Worm (Caenorhabditis elegans): ENCODE data around the gene C50F4.6.

DNA sequence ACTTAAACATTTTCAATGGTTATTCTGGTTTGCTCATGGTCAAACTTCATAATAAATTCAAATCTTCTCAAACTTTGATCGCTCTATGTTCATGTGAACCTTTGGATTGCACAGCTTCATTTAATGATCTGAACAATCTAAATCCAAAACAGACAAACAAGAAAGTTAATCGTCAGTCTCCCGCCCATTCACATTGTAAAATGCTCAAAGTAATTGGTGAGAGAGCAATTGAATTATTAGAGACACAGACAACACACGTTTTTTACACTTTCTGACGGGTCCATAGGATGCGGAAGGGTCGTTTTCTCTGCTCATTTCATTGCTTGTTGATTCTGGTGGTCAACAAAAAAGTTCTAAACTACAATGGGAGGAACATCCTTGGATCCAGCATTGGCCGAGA lies 49.1 kb upstream of the C50F4.6 start, which contains the start of gene gsnl-1:
- TF ChIP-seq lin-15B (tag; optimal IDR thresholded peaks at IDR 0.05), result no peak
- TF ChIP-seq ama-1 (optimal IDR thresholded peaks at IDR 0.05), result no peak
- no peak for TF ChIP-seq nhr-11 (tag; optimal IDR thresholded peaks at IDR 0.05)
- TF ChIP-seq zag-1 (tag; optimal IDR thresholded peaks at IDR 0.05), result no peak
- no peak for TF ChIP-seq lsy-2 (tag; optimal IDR thresholded peaks at IDR 0.05)
- TF ChIP-seq alr-1 (tag; optimal IDR thresholded peaks at IDR 0.05; ENCODE audit: borderline replicate concordance), result no peak
- TF ChIP-seq fos-1 (tag; optimal IDR thresholded peaks at IDR 0.05), result no peak
- no peak for TF ChIP-seq nhr-76 (tag; optimal IDR thresholded peaks at IDR 0.05)
- no peak for TF ChIP-seq nhr-28 (tag; optimal IDR thresholded peaks at IDR 0.05)

All from whole organism, L1 larva.